Fruit fly (Drosophila melanogaster): ENCODE measurements around the gene Uch-L5.

DNA sequence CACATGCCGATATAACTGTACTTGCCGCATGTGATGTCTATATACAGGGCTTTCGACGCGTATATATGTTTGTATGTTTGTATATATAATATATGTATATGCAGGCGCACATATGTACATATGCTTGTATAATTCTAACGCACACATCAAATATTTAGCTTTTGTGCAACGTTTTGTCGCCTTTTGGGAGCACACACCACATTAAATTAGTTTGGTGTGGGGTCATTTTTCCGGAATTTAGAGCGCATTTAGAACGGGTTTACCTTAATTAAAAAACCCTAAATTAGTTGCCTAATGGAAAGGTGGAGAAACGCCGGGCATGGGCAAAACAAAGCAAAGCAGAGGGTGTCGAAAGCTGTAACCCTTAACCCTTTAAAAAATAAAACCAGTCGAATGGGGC, 9.5 kb downstream of the Uch-L5 start:
- no peak for TF ChIP-seq EcR (GFP tag; optimal IDR thresholded peaks at IDR 0.05)
- TF ChIP-seq CG8478 (optimal IDR thresholded peaks at IDR 0.05): no peak
